Worm (Caenorhabditis elegans): Measurements from ENCODE around the gene srp-7.

ce11 chrV:8177349-8177748 lies 1.6 kb upstream of the srp-7 start, which contains the start of gene F20D6.9:
- no peak for TF ChIP-seq ama-1 (optimal IDR thresholded peaks at IDR 0.05)
- no peak for TF ChIP-seq tbx-11 (GFP tag; IDR thresholded peaks at IDR 0.05)
- TF ChIP-seq flt-1 (GFP tag; IDR thresholded peaks at IDR 0.05): no peak
- no peak for TF ChIP-seq hmbx-1 (tag; optimal IDR thresholded peaks at IDR 0.05)
- TF ChIP-seq hnd-1 (tag; optimal IDR thresholded peaks at IDR 0.05): no peak
- TF ChIP-seq F13C5.2 (tag; optimal IDR thresholded peaks at IDR 0.05): no peak
- no peak for TF ChIP-seq ceh-36 (tag; optimal IDR thresholded peaks at IDR 0.05)
- no peak for TF ChIP-seq ets-7 (tag; optimal IDR thresholded peaks at IDR 0.05)
- no peak for TF ChIP-seq scrt-1 (GFP tag; IDR thresholded peaks at IDR 0.05)
- no peak for TF ChIP-seq pes-1 (GFP tag; IDR thresholded peaks at IDR 0.05)

Measured in whole organism, early embryonic.